Fruit fly (Drosophila melanogaster) whole organism, pupa: ENCODE results near the gene CG7991.

ENCODE experiments used
- CG10348 ChIP-seq: fragments of 200-800 bp; sonication (Bioruptor generic); IDR thresholded peaks from 2 replicates; pipeline ENCODE4 v1.3.6; 2022; ENCODE audit warnings: missing biosample characterization, missing genetic modification characterization
- CG12605 ChIP-seq: fragments of 200-800 bp; sonication (Bioruptor generic); IDR thresholded peaks from 2 replicates; pipeline ENCODE4 v1.3.6; 2022; ENCODE audit warnings: missing biosample characterization, missing genetic modification characterization
- CG13204 ChIP-seq: fragments of 200-800 bp; sonication (Bioruptor generic); optimal IDR thresholded peaks from 2 replicates; lab custom pipeline; 2018; ENCODE audit warnings: missing biosample characterization, mild to moderate bottlenecking, missing genetic modification characterization, moderate library complexity
- CG14655 ChIP-seq: fragments of 200-800 bp; sonication (Bioruptor generic); optimal IDR thresholded peaks from 3 replicates; lab custom pipeline; 2017; ENCODE audit warnings: mild to moderate bottlenecking, missing biosample characterization, missing genetic modification reagents, missing genetic modification characterization
- CG15710 ChIP-seq: fragments of 200-800 bp; sonication (Bioruptor generic); optimal IDR thresholded peaks from 2 replicates; lab custom pipeline; 2018; ENCODE audit warnings: missing biosample characterization, mild to moderate bottlenecking, missing genetic modification characterization, moderate library complexity
- CG17806 ChIP-seq: fragments of 200-800 bp; sonication (Bioruptor generic); optimal IDR thresholded peaks from 2 replicates; lab custom pipeline; 2018; ENCODE audit warnings: missing biosample characterization, mild to moderate bottlenecking, missing genetic modification characterization, moderate library complexity
- CG32121 ChIP-seq: fragments of 200-800 bp; sonication (Bioruptor generic); IDR thresholded peaks from 2 replicates; pipeline ENCODE4 v1.3.6; 2022; ENCODE audit warnings: missing biosample characterization, missing genetic modification characterization
- CG34367 ChIP-seq: fragments of 200-800 bp; sonication (Bioruptor generic); optimal IDR thresholded peaks from 2 replicates; lab custom pipeline; 2018; ENCODE audit warnings: missing biosample characterization, mild to moderate bottlenecking, missing genetic modification characterization
- CG4496 ChIP-seq: fragments of 200-800 bp; sonication (Bioruptor generic); IDR thresholded peaks from 3 replicates; pipeline ENCODE4 v1.3.6; 2022; ENCODE audit warnings: missing biosample characterization, missing genetic modification characterization
- CG8159 ChIP-seq: fragments of 200-800 bp; sonication (Bioruptor generic); optimal IDR thresholded peaks from 3 replicates; lab custom pipeline; 2018; ENCODE audit warnings: missing biosample characterization, mild to moderate bottlenecking, missing genetic modification characterization, moderate library complexity
- CG8301 ChIP-seq: fragments of 200-800 bp; sonication (Bioruptor generic); optimal IDR thresholded peaks from 2 replicates; lab custom pipeline; 2018; ENCODE audit warnings: missing biosample characterization, mild to moderate bottlenecking, missing genetic modification characterization
- CG9948 ChIP-seq: fragments of 200-800 bp; sonication (Bioruptor generic); optimal IDR thresholded peaks from 2 replicates; lab custom pipeline; 2018; ENCODE audit warnings: missing biosample characterization, mild to moderate bottlenecking, missing genetic modification characterization, moderate library complexity
- D1 ChIP-seq: fragments of 200-800 bp; sonication (Bioruptor generic); optimal IDR thresholded peaks from 2 replicates; lab custom pipeline; 2018; ENCODE audit warnings: missing biosample characterization, mild to moderate bottlenecking, missing genetic modification characterization, moderate library complexity
- EcR ChIP-seq: fragments of 200-800 bp; sonication (Bioruptor generic); optimal IDR thresholded peaks from 3 replicates; lab custom pipeline; 2019; ENCODE audit warnings: missing biosample characterization, missing genetic modification characterization, mild to moderate bottlenecking, moderate library complexity, missing genetic modification reagents
- Ets98B ChIP-seq: fragments of 200-800 bp; sonication (Bioruptor generic); IDR thresholded peaks from 2 replicates; pipeline ENCODE4 v1.3.6; 2022; ENCODE audit warnings: missing biosample characterization, missing genetic modification characterization
- Pif1A ChIP-seq: fragments of 200-800 bp; sonication (Bioruptor generic); optimal IDR thresholded peaks from 3 replicates; lab custom pipeline; 2016; ENCODE audit warnings: missing biosample characterization, missing genetic modification characterization
- Pif1B ChIP-seq: fragments of 200-800 bp; sonication (Bioruptor generic); optimal IDR thresholded peaks from 3 replicates; lab custom pipeline; 2016; ENCODE audit warnings: missing biosample characterization, missing genetic modification characterization
- Snoo ChIP-seq: fragments of 200-800 bp; sonication (Bioruptor generic); optimal IDR thresholded peaks from 3 replicates; lab custom pipeline; 2017; ENCODE audit warnings: missing biosample characterization, mild to moderate bottlenecking, missing genetic modification characterization, inconsistent platforms
- fd96Ca ChIP-seq: fragments of 200-800 bp; sonication (Bioruptor generic); IDR thresholded peaks from 3 replicates; pipeline ENCODE4 v1.3.6; 2022; ENCODE audit warnings: missing biosample characterization, missing genetic modification characterization
- gl ChIP-seq: fragments of 200-800 bp; sonication (Bioruptor generic); optimal IDR thresholded peaks from 2 replicates; lab custom pipeline; 2018; ENCODE audit warnings: missing biosample characterization, mild to moderate bottlenecking, missing genetic modification characterization
- rn ChIP-seq: fragments of 200-800 bp; sonication (Bioruptor generic); IDR thresholded peaks from 2 replicates; pipeline ENCODE4 v1.3.6; 2022; ENCODE audit warnings: missing biosample characterization, missing genetic modification characterization

The CG7991 gene

DNA sequence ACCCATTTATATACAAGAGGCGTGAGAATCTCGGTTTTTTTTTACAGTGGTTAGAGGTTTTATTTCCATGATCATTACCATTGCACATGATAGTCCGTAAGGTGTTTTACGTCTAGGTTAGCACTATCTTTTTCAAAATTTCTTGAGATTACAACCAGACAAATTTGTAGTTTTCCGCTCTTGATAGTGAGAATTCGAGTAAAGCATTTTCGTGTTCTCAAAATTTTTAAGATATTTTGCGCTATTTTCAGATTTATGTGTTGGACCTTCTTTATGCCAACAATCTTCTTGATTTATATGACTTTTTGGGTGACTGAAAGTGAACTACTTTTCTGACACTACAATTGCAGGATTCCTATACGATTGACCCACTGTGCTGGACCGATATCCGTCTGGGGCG lies 66.6 kb downstream of the CG7991 start:
- TF ChIP-seq Ets98B (GFP tag; lab: Robert Waterston, UW) (peak; percentile 20), CG4496 (GFP tag; lab: Robert Waterston, UW) (no peak), CG17806 (tag; lab: Kevin White, UChicago) (no peak), CG9948 (tag; lab: Kevin White, UChicago) (no peak), CG14655 (GFP tag; lab: Kevin White, UChicago) (no peak), CG32121 (GFP tag; lab: Robert Waterston, UW) (0 out of 2 replicates have a peak, but pooled peaks have one; percentile 16), Pif1B (GFP tag; lab: Kevin White, UChicago) (no peak), D1 (tag; lab: Kevin White, UChicago) (no peak), EcR (GFP tag; lab: Kevin White, UChicago) (no peak), CG34367 (tag; lab: Kevin White, UChicago) (no peak), Pif1A (peak; percentile 34), CG10348 (GFP tag; lab: Robert Waterston, UW) (no peak), gl (tag; lab: Kevin White, UChicago) (no peak), CG8159 (tag; lab: Kevin White, UChicago) (peak; percentile 12), fd96Ca (GFP tag; lab: Robert Waterston, UW) (0 out of 3 replicates have a peak, but pooled peaks have one; percentile 36), Snoo (no peak), CG12605 (no peak), CG15710 (tag; lab: Kevin White, UChicago) (no peak), rn (GFP tag; lab: Robert Waterston, UW) (no peak), CG8301 (tag; lab: Kevin White, UChicago) (peak; percentile 41), CG13204 (GFP tag; lab: Kevin White, UChicago) (no peak)

DNA sequence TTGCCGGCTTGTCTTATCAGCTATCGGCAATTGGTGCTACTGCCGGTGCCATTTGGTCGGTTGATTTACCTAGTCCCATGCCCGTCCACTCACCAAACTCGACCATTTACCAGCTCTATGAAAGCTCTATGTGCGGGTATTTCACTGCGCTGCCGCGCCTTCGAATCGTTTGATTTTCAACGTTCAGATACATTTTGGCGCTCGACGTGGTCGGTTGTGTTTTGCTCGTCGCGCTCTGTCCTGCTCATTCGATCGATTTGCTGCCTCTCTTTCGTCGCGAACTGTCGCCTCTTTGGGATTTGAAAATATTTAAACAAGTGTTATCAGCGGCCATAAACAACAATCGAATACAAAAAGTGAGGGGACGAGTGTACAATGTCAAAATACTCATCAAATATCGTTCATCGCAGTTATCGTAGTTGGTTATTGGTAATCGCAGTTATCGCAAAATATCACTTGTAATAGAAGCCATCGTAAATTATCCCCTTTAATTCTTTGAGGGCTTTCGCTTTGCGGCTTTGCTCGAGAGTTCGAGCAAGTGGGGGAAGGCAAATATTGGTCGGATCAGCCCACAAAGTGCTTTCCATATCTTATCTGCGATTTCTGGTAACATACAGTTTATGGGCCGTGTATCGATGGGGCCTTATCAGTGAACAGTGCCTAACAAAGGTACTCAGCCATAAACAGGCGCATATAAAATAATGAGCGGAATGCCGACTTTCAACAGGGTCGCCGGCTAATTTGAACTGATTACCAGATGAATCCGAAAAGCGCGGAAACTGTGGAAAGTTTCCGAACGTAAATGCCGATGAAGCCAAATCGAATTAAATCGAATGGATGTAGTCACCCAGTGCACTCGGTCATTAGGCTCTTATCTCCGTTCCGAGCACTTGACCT lies 67.4 kb downstream of the CG7991 start:
- TF ChIP-seq D1 (tag; lab: Kevin White, UChicago) (no peak), CG8301 (tag; lab: Kevin White, UChicago) (no peak), CG34367 (tag; lab: Kevin White, UChicago) (no peak), CG13204 (GFP tag; lab: Kevin White, UChicago) (no peak), CG12605 (no peak), gl (tag; lab: Kevin White, UChicago) (no peak), rn (GFP tag; lab: Robert Waterston, UW) (no peak), CG9948 (tag; lab: Kevin White, UChicago) (no peak), CG32121 (GFP tag; lab: Robert Waterston, UW) (no peak), CG4496 (GFP tag; lab: Robert Waterston, UW) (no peak), CG15710 (tag; lab: Kevin White, UChicago) (no peak), Pif1B (GFP tag; lab: Kevin White, UChicago) (no peak), CG8159 (tag; lab: Kevin White, UChicago) (no peak), fd96Ca (GFP tag; lab: Robert Waterston, UW) (no peak), Snoo (no peak), Pif1A (no peak), Ets98B (GFP tag; lab: Robert Waterston, UW) (no peak), CG10348 (GFP tag; lab: Robert Waterston, UW) (no peak)

DNA sequence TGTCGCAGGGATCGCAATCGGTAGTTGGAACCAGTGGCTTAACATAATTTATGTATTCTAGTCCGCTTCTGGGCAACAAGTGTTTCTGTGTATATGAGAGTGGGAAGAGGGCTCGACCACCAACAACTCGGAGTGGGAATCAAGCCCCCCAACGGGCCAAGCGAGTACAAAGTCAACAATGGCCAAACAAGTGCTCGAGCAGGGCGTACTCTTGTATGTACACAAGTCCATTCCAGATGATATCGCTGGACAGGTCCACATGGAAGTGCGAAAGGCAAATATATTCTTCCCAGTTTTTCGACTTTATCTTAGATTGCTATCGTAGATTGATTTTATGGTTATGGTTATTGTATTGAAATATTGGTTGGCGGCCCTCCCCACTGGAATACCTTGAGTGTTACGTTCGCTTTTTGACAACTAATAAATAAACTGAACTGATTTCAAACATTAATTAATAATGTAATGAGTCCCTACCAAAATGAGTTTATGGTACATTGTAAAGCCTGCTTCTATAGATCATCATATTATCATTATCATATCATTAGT lies 68.1 kb downstream of the CG7991 start:
- TF ChIP-seq CG15710 (tag; lab: Kevin White, UChicago) (no peak), CG9948 (tag; lab: Kevin White, UChicago) (no peak), EcR (GFP tag; lab: Kevin White, UChicago) (peak; percentile 43), D1 (tag; lab: Kevin White, UChicago) (no peak), CG32121 (GFP tag; lab: Robert Waterston, UW) (no peak), Pif1A (no peak), CG13204 (GFP tag; lab: Kevin White, UChicago) (peak; percentile 44), gl (tag; lab: Kevin White, UChicago) (no peak), CG34367 (tag; lab: Kevin White, UChicago) (no peak)
- TF ChIP-seq, all 21 proteins: peak for 2

DNA sequence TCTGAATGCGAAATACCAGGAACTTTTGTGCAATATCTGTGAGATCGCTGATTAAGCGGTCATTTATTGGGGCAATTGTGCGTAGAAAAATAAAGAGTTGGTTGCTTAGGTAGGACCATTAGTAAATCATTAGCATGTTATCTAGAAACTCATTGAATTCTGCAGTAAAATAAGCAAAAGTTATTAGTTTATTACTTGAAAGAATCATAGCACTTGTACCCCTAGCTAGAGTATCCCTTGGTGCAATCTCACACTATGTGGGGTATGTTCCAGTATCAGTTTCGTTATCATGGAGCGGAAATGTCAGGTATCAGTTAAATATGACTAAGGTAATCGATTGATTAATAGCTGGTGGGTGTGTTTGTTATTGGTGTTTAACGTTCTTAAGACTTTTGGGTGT lies 70.9 kb downstream of the CG7991 start:
- TF ChIP-seq CG9948 (tag; lab: Kevin White, UChicago), result no peak
- TF ChIP-seq EcR (GFP tag; lab: Kevin White, UChicago), result no peak
- no peak for TF ChIP-seq CG17806 (tag; lab: Kevin White, UChicago)
- no peak for TF ChIP-seq CG10348 (GFP tag; lab: Robert Waterston, UW)
- no peak for TF ChIP-seq CG13204 (GFP tag; lab: Kevin White, UChicago)
- no peak for TF ChIP-seq fd96Ca (GFP tag; lab: Robert Waterston, UW)
- TF ChIP-seq CG34367 (tag; lab: Kevin White, UChicago), result no peak
- TF ChIP-seq D1 (tag; lab: Kevin White, UChicago), result no peak
